Worm (Caenorhabditis elegans) whole organism, late embryonic: ENCODE data around the gene jmjd-5.

ENCODE experiments used
- C38D4.7 ChIP-seq: fragments of 200-800 bp; sonication (Bioruptor generic); optimal IDR thresholded peaks from 2 replicates; lab custom pipeline; 2018; ENCODE audit warnings: mild to moderate bottlenecking, missing genetic modification characterization, moderate library complexity, missing compliant biosample characterization
- ama-1 ChIP-seq: fragments of 150-350 bp; optimal IDR thresholded peaks from 2 replicates; lab custom pipeline; 2014
- ceh-24 ChIP-seq: sonication (generic microtip); optimal IDR thresholded peaks from 2 replicates; lab custom pipeline; 2016; ENCODE audit warnings: mild to moderate bottlenecking, missing genetic modification characterization, missing compliant biosample characterization
- elt-2 ChIP-seq: sonication (generic microtip); optimal IDR thresholded peaks from 2 replicates; lab custom pipeline; 2016; ENCODE audit warnings: missing genetic modification reagents, missing genetic modification characterization, missing compliant biosample characterization
- ets-4 ChIP-seq: sonication (generic microtip); optimal IDR thresholded peaks from 2 replicates; lab custom pipeline; 2016; ENCODE audit warnings: missing genetic modification characterization, missing compliant biosample characterization
- fkh-10 ChIP-seq: fragments of 150-350 bp; optimal IDR thresholded peaks from 2 replicates; lab custom pipeline; 2014; ENCODE audit warnings: missing biosample characterization, missing genetic modification reagents, missing genetic modification characterization
- hlh-13 ChIP-seq: fragments of 200-800 bp; sonication (Bioruptor generic); optimal IDR thresholded peaks from 2 replicates; lab custom pipeline; 2018; ENCODE audit warnings: mild to moderate bottlenecking, missing genetic modification characterization, missing compliant biosample characterization
- hlh-30 ChIP-seq: sonication (generic microtip); optimal IDR thresholded peaks from 2 replicates; lab custom pipeline; 2017; ENCODE audit warnings: antibody characterized with exemption, missing genetic modification characterization, missing compliant biosample characterization; ENCODE audit not compliant: insufficient read depth
- hlh-6 ChIP-seq: sonication (generic microtip); optimal IDR thresholded peaks from 2 replicates; lab custom pipeline; 2016; ENCODE audit warnings: missing genotype, missing genetic modification characterization, missing compliant biosample characterization
- lim-6 ChIP-seq: sonication (generic microtip); optimal IDR thresholded peaks from 2 replicates; lab custom pipeline; 2016; ENCODE audit warnings: missing genetic modification characterization, missing compliant biosample characterization
- pag-3 ChIP-seq: sonication (generic microtip); optimal IDR thresholded peaks from 2 replicates; lab custom pipeline; 2016; ENCODE audit warnings: missing compliant biosample characterization, missing genetic modification characterization, borderline replicate concordance
- tbx-2 ChIP-seq: sonication (generic microtip); optimal IDR thresholded peaks from 2 replicates; lab custom pipeline; 2016; ENCODE audit warnings: missing genetic modification characterization, missing compliant biosample characterization
- tbx-7 ChIP-seq: sonication (generic microtip); optimal IDR thresholded peaks from 2 replicates; lab custom pipeline; 2016; ENCODE audit warnings: missing genotype, missing genetic modification characterization, missing compliant biosample characterization

DNA sequence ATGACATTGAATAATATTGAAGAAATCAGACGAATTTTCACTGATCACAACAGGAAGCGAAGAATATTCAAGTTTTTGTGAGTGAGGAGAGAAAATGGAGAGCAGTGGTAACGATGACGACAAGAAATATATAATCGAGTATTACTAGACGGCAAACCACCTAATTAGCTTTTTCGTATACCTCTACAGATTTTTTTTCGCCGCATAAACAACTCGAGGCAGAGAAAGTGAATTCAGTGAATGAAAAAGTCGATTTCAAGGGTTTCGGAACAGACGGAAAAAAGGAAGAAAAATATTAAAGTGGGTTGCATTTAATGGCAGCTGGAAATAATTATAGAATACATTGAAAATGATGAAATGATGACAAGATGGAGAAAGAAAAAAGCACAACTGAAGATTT lies 50.3 kb downstream of the jmjd-5 start, which contains the start of gene gpa-1:
- TF ChIP-seq elt-2 (tag; lab: Kevin White, UChicago) = no peak
- TF ChIP-seq ceh-24 (tag; lab: Kevin White, UChicago) = no peak
- no peak for TF ChIP-seq C38D4.7
- TF ChIP-seq lim-6 (tag; lab: Kevin White, UChicago) = no peak
- TF ChIP-seq tbx-2 (tag; lab: Kevin White, UChicago) = no peak
- no peak for TF ChIP-seq fkh-10
- no peak for TF ChIP-seq hlh-6
- no peak for TF ChIP-seq ets-4 (tag; lab: Kevin White, UChicago)
- no peak for TF ChIP-seq ama-1 (lab: Kevin White, UChicago)
- no peak for TF ChIP-seq pag-3
- TF ChIP-seq tbx-7 (tag; lab: Kevin White, UChicago) = no peak
- no peak for TF ChIP-seq hlh-13 (GFP tag; lab: Kevin White, UChicago)
- no peak for TF ChIP-seq hlh-30 (tag; lab: Kevin White, UChicago)
